Fruit fly (Drosophila melanogaster): ENCODE results near the gene hwt.

Gene hwt

DNA sequence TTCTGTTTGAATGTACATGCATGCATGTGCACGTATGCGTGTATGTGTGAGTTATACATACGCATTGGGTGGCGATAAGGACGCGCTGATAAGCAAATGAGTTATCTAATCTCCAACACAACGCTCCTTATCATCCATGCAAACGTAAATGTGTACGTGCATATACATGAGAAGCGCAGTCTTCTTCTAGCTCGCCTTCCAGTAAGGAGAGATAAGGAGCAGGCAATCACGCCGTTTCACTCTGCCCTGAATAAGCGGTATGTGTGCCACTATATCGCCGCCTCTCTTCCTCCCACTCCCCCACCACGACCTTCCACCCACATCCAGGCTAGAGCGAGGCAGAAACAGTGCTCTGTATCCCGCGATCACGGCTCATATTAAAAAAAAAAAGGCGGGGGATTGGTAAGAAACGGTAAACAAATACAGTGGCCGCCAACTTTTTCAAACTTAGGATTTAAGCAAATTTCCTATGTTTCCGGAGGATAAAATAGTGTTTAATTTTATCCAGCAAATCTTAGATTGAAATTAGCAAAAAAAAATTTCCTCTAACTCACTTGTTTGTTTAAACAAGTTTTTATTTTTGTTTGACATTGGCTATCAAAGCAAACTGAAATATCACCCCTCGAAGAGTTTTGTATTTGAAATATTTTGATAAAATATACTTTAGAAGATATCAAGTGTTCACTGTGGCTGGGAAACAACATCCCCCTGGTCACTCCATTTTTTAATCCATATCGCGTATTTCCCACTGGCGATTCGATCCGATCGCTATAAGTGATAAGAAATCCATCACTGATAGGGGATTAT lies 12.4 kb upstream of the hwt start (continued):
- TF ChIP-seq Elba2 (GFP tag; optimal IDR thresholded peaks at IDR 0.05) (no peak), exex (tag; optimal IDR thresholded peaks at IDR 0.05) (peak; percentile 50), Bgb (GFP tag; IDR thresholded peaks at IDR 0.05; ENCODE audit: partially characterized antibody) (peak; percentile 22; the same call in 1 of the 2 replicates), ftz-f1 (GFP tag; optimal IDR thresholded peaks at IDR 0.05) (peak; percentile 14), gem (tag; optimal IDR thresholded peaks at IDR 0.05) (peak; percentile 34), CG9932 (GFP tag; IDR thresholded peaks at IDR 0.05) (0 out of 2 replicates have a peak, but pooled peaks have one; percentile 5), fd3F (GFP tag; optimal IDR thresholded peaks at IDR 0.05) (no peak), sim (GFP tag; IDR thresholded peaks at IDR 0.05) (no peak), CG10321 (GFP tag; IDR thresholded peaks at IDR 0.05) (peak; percentile 91), CG12104 (GFP tag; optimal IDR thresholded peaks at IDR 0.05) (peak; percentile 4), sens (GFP tag) (peak; percentile 84), crol (GFP tag; IDR thresholded peaks at IDR 0.05) (peak; percentile 73), CG17829 (tag; optimal IDR thresholded peaks at IDR 0.05) (peak; percentile 40), Hr3 (GFP tag; optimal IDR thresholded peaks at IDR 0.05) (peak; percentile 12), CG15479 (GFP tag; optimal IDR thresholded peaks at IDR 0.05) (peak; percentile 76), BtbVII (GFP tag; optimal IDR thresholded peaks at IDR 0.05) (peak; percentile 3), mirr (GFP tag; optimal IDR thresholded peaks at IDR 0.05) (peak; percentile 56), sqz (GFP tag; optimal IDR thresholded peaks at IDR 0.05) (no peak), sens-2 (GFP tag; IDR thresholded peaks at IDR 0.05) (peak; percentile 78), Ets65A (GFP tag) (peak; percentile 45), ci (GFP tag; IDR thresholded peaks at IDR 0.05) (peak; percentile 36; the same call in 1 of the 3 replicates), CG7839 (tag; optimal IDR thresholded peaks at IDR 0.05) (peak; percentile 18), sc (optimal IDR thresholded peaks at IDR 0.05) (no peak), sc (GFP tag; optimal IDR thresholded peaks at IDR 0.05) (no peak), grn (GFP tag; optimal IDR thresholded peaks at IDR 0.05) (peak; percentile 86), row (GFP tag; IDR thresholded peaks at IDR 0.05) (peak; percentile 28; the same call in 1 of the 3 replicates), ttk (GFP tag; IDR thresholded peaks at IDR 0.05) (no peak), pho (GFP tag; optimal IDR thresholded peaks at IDR 0.05) (peak; percentile 2), nerfin-1 (tag; optimal IDR thresholded peaks at IDR 0.05) (peak; percentile 43), CG4424 (GFP tag; optimal IDR thresholded peaks at IDR 0.05) (peak; percentile 23), Lim3 (GFP tag; IDR thresholded peaks at IDR 0.05) (no peak), CG12391 (tag; optimal IDR thresholded peaks at IDR 0.05) (peak; percentile 26), CG2120 (GFP tag; optimal IDR thresholded peaks at IDR 0.05) (peak; percentile 43), slbo (GFP tag; IDR thresholded peaks at IDR 0.05) (peak; percentile 22; the same call in 1 of the 2 replicates), CG15514 (GFP tag; optimal IDR thresholded peaks at IDR 0.05) (peak; percentile 1), CG2678 (tag; optimal IDR thresholded peaks at IDR 0.05) (peak; percentile 49), CG17385 (GFP tag; optimal IDR thresholded peaks at IDR 0.05) (peak; percentile 80), Sox102F (GFP tag; optimal IDR thresholded peaks at IDR 0.05) (peak; percentile 4), CoRest (tag; optimal IDR thresholded peaks at IDR 0.05) (peak; percentile 14), CG8290 (GFP tag; optimal IDR thresholded peaks at IDR 0.05) (no peak), CG8290 (tag; optimal IDR thresholded peaks at IDR 0.05) (peak in 1 of 2 experiments; percentile 33), CG11504 (tag; optimal IDR thresholded peaks at IDR 0.05) (peak; percentile 24), tap (tag; optimal IDR thresholded peaks at IDR 0.05) (no peak), peb (GFP tag; IDR thresholded peaks at IDR 0.05) (no peak), Med (GFP tag) (peak; percentile 73), GATAe (GFP tag; conservative IDR thresholded peaks at IDR 0.05) (peak; percentile 95), grau (tag; optimal IDR thresholded peaks at IDR 0.05) (peak; percentile 57), caup (GFP tag; optimal IDR thresholded peaks at IDR 0.05; ENCODE audit: severe bottlenecking) (peak; percentile 15), tll (GFP tag; optimal IDR thresholded peaks at IDR 0.05) (no peak)
